Worm (Caenorhabditis elegans) whole organism, late embryonic: ENCODE measurements around the gene K03D3.5.
A peak's percentile ranks its signal among the peaks of the same experiment; 100 is the strongest.

ENCODE experiments used
- C38D4.7 ChIP-seq: fragments of 200-800 bp; sonication (Bioruptor generic); optimal IDR thresholded peaks from 2 replicates; lab custom pipeline; 2018; ENCODE audit warnings: mild to moderate bottlenecking, missing genetic modification characterization, moderate library complexity, missing compliant biosample characterization
- K09A11.1 ChIP-seq: sonication (generic microtip); optimal IDR thresholded peaks from 2 replicates; lab custom pipeline; 2017; ENCODE audit warnings: antibody characterized with exemption, mild to moderate bottlenecking, missing genetic modification characterization, missing compliant biosample characterization; ENCODE audit not compliant: insufficient read depth
- Y22D7AL.16 ChIP-seq: sonication (generic microtip); optimal IDR thresholded peaks from 2 replicates; lab custom pipeline; 2016; ENCODE audit warnings: missing genetic modification characterization, missing compliant biosample characterization
- ahr-1 ChIP-seq: sonication (generic microtip); optimal IDR thresholded peaks from 2 replicates; lab custom pipeline; 2016; ENCODE audit warnings: missing genetic modification characterization, missing compliant biosample characterization
- ceh-14 ChIP-seq: sonication (generic microtip); optimal IDR thresholded peaks from 2 replicates; lab custom pipeline; 2016; ENCODE audit warnings: missing genotype, missing genetic modification characterization, missing compliant biosample characterization
- ceh-18 ChIP-seq: sonication (generic microtip); optimal IDR thresholded peaks from 2 replicates; lab custom pipeline; 2016; ENCODE audit warnings: missing genetic modification characterization, missing compliant biosample characterization
- ceh-19 ChIP-seq: fragments of 200-800 bp; sonication (Bioruptor generic); optimal IDR thresholded peaks from 2 replicates; lab custom pipeline; 2018; ENCODE audit warnings: mild to moderate bottlenecking, missing genetic modification characterization, missing compliant biosample characterization
- ceh-2 ChIP-seq: sonication (generic microtip); optimal IDR thresholded peaks from 2 replicates; lab custom pipeline; 2016; ENCODE audit warnings: missing genotype, missing genetic modification characterization, missing compliant biosample characterization
- ceh-24 ChIP-seq: sonication (generic microtip); optimal IDR thresholded peaks from 2 replicates; lab custom pipeline; 2016; ENCODE audit warnings: mild to moderate bottlenecking, missing genetic modification characterization, missing compliant biosample characterization
- ceh-31 ChIP-seq: sonication (generic microtip); optimal IDR thresholded peaks from 2 replicates; lab custom pipeline; 2016; ENCODE audit warnings: missing genetic modification characterization, missing compliant biosample characterization
- ceh-34 ChIP-seq: sonication (generic microtip); optimal IDR thresholded peaks from 2 replicates; lab custom pipeline; 2016; ENCODE audit warnings: mild to moderate bottlenecking, missing genetic modification characterization, missing compliant biosample characterization
- ceh-6 ChIP-seq: fragments of 200-800 bp; sonication (Bioruptor generic); optimal IDR thresholded peaks from 2 replicates; lab custom pipeline; 2018; ENCODE audit warnings: mild to moderate bottlenecking, missing genetic modification characterization, missing compliant biosample characterization
- ceh-9 ChIP-seq: sonication (generic microtip); optimal IDR thresholded peaks from 2 replicates; lab custom pipeline; 2016; ENCODE audit warnings: mild to moderate bottlenecking, missing genetic modification characterization, inconsistent platforms, missing compliant biosample characterization
- dmd-4 ChIP-seq: sonication (generic microtip); optimal IDR thresholded peaks from 2 replicates; lab custom pipeline; 2016; ENCODE audit warnings: borderline replicate concordance, missing genetic modification characterization, missing compliant biosample characterization
- dve-1 ChIP-seq: sonication (generic microtip); optimal IDR thresholded peaks from 2 replicates; lab custom pipeline; 2017; ENCODE audit warnings: antibody characterized with exemption, mild to moderate bottlenecking, missing genetic modification characterization, missing compliant biosample characterization
- elt-2 ChIP-seq: sonication (generic microtip); optimal IDR thresholded peaks from 2 replicates; lab custom pipeline; 2016; ENCODE audit warnings: missing genetic modification reagents, missing genetic modification characterization, missing compliant biosample characterization
- elt-4 ChIP-seq: sonication (generic microtip); optimal IDR thresholded peaks from 2 replicates; lab custom pipeline; 2016; ENCODE audit warnings: missing genetic modification characterization, missing compliant biosample characterization
- ets-4 ChIP-seq: sonication (generic microtip); optimal IDR thresholded peaks from 2 replicates; lab custom pipeline; 2016; ENCODE audit warnings: missing genetic modification characterization, missing compliant biosample characterization
- fax-1 ChIP-seq: sonication (generic microtip); optimal IDR thresholded peaks from 2 replicates; lab custom pipeline; 2016; ENCODE audit warnings: missing genotype, missing genetic modification characterization, missing compliant biosample characterization
- fkh-10 ChIP-seq: fragments of 150-350 bp; optimal IDR thresholded peaks from 2 replicates; lab custom pipeline; 2014; ENCODE audit warnings: missing biosample characterization, missing genetic modification reagents, missing genetic modification characterization
- hlh-15 ChIP-seq: sonication (generic microtip); optimal IDR thresholded peaks from 2 replicates; lab custom pipeline; 2016; ENCODE audit warnings: missing genetic modification characterization, missing compliant biosample characterization
- hlh-30 ChIP-seq: sonication (generic microtip); optimal IDR thresholded peaks from 2 replicates; lab custom pipeline; 2017; ENCODE audit warnings: antibody characterized with exemption, missing genetic modification characterization, missing compliant biosample characterization; ENCODE audit not compliant: insufficient read depth
- hlh-8 ChIP-seq: sonication (generic microtip); optimal IDR thresholded peaks from 2 replicates; lab custom pipeline; 2016; ENCODE audit warnings: missing genotype, missing genetic modification characterization, missing compliant biosample characterization
- lim-6 ChIP-seq: sonication (generic microtip); optimal IDR thresholded peaks from 2 replicates; lab custom pipeline; 2016; ENCODE audit warnings: missing genetic modification characterization, missing compliant biosample characterization
- madf-2 ChIP-seq: sonication (generic microtip); optimal IDR thresholded peaks from 2 replicates; lab custom pipeline; 2017; ENCODE audit warnings: missing genetic modification characterization, missing compliant biosample characterization
- mec-3 ChIP-seq: sonication (generic microtip); optimal IDR thresholded peaks from 2 replicates; lab custom pipeline; 2016; ENCODE audit warnings: borderline replicate concordance, missing genetic modification characterization, missing compliant biosample characterization
- nfya-1 ChIP-seq: sonication (generic microtip); optimal IDR thresholded peaks from 2 replicates; lab custom pipeline; 2017; ENCODE audit warnings: missing genetic modification characterization, mild to moderate bottlenecking, missing compliant biosample characterization, antibody characterized with exemption, moderate library complexity
- npax-4 ChIP-seq: sonication (generic microtip); optimal IDR thresholded peaks from 2 replicates; lab custom pipeline; 2016; ENCODE audit warnings: missing genetic modification characterization, missing compliant biosample characterization
- pax-1 ChIP-seq: fragments of 150-350 bp; optimal IDR thresholded peaks from 2 replicates; lab custom pipeline; 2014; ENCODE audit warnings: missing biosample characterization, missing genetic modification characterization
- pha-2 ChIP-seq: sonication (generic microtip); optimal IDR thresholded peaks from 2 replicates; lab custom pipeline; 2017; ENCODE audit warnings: mild to moderate bottlenecking, missing genetic modification characterization, missing compliant biosample characterization
- pqm-1 ChIP-seq: sonication (generic microtip); optimal IDR thresholded peaks from 2 replicates; lab custom pipeline; 2016; ENCODE audit warnings: missing genetic modification characterization, missing compliant biosample characterization
- ref-2 ChIP-seq: sonication (generic microtip); optimal IDR thresholded peaks from 2 replicates; lab custom pipeline; 2016; ENCODE audit warnings: missing genetic modification characterization, missing compliant biosample characterization
- rnt-1 ChIP-seq: sonication (generic microtip); optimal IDR thresholded peaks from 2 replicates; lab custom pipeline; 2016; ENCODE audit warnings: missing genetic modification characterization, missing compliant biosample characterization
- sdc-2 ChIP-seq: sonication (generic microtip); optimal IDR thresholded peaks from 2 replicates; lab custom pipeline; 2016; ENCODE audit warnings: missing genotype, missing genetic modification characterization, missing compliant biosample characterization
- syd-9 ChIP-seq: sonication (generic microtip); optimal IDR thresholded peaks from 2 replicates; lab custom pipeline; 2016; ENCODE audit warnings: mild to moderate bottlenecking, missing genetic modification characterization, moderate library complexity, missing compliant biosample characterization
- ttx-3 ChIP-seq: sonication (generic microtip); optimal IDR thresholded peaks from 2 replicates; lab custom pipeline; 2016; ENCODE audit warnings: missing genetic modification reagents, missing genetic modification characterization, missing compliant biosample characterization
- unc-3 ChIP-seq, 2 experiments: fragments of 200-800 bp in 1 of 2; sonication (Bioruptor generic) in 1 of 2; sonication (generic microtip) in 1 of 2; conservative IDR thresholded peaks in 1 of 2; optimal IDR thresholded peaks in 1 of 2; 2 replicates each; pipeline versions ENCODE4 v1.3.6 to Lab custom; 2016 to 2022; ENCODE audit warnings: missing compliant biosample characterization in 2 of 2, missing genetic modification characterization in 2 of 2, missing genetic modification reagents in 1 of 2
- unc-42 ChIP-seq: sonication (generic microtip); optimal IDR thresholded peaks from 2 replicates; lab custom pipeline; 2016; ENCODE audit warnings: missing genotype, missing genetic modification characterization, missing compliant biosample characterization
- zip-5 ChIP-seq: sonication (generic microtip); optimal IDR thresholded peaks from 2 replicates; lab custom pipeline; 2016; ENCODE audit warnings: missing genetic modification characterization, missing compliant biosample characterization

The K03D3.5 gene

DNA sequence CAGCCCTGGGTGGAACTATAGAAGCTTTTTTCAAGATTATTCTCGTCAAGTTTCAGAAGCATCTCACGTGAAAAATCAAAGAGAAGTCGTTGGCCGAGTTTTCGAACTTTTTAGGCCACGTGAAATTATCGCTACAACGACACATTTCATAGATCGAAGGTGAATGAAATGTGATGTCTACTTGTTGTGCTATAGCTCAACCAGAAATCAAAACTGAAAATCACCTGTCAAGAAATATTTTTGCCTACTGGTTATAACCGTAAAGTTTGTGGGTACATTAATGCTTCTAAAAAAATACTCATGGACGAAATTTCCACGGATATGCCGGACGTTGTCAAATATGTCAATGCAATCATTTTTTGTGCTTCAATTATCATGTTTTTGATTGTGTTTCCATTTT is 14.7 kb upstream of the K03D3.5 start, which contains the start of gene srz-38:
srz-38 (plus strand) TSS at position 301 of the 400 bp plus-strand sequence.
- TF ChIP-seq ahr-1, result no peak
- no peak for TF ChIP-seq syd-9 (tag; lab: Kevin White, UChicago)
- TF ChIP-seq dve-1 (tag; lab: Kevin White, UChicago), result no peak
- no peak for TF ChIP-seq ceh-6
- no peak for TF ChIP-seq hlh-8 (tag; lab: Kevin White, UChicago)
- no peak for TF ChIP-seq ceh-18 (tag; lab: Kevin White, UChicago)
- TF ChIP-seq zip-5 (tag; lab: Kevin White, UChicago), result no peak
- no peak for TF ChIP-seq Y22D7AL.16
- no peak for TF ChIP-seq ets-4 (tag; lab: Kevin White, UChicago)
- TF ChIP-seq lim-6, result no peak
- TF ChIP-seq ceh-14 (tag; lab: Kevin White, UChicago), result no peak
- no peak for TF ChIP-seq mec-3 (tag; lab: Kevin White, UChicago)

ce11 chrIV:16333121-16333520 is 12.8 kb upstream of the K03D3.5 start:
- TF ChIP-seq nfya-1 (tag; lab: Kevin White, UChicago), result no peak
- peak; percentile 62 for TF ChIP-seq elt-4 (tag; lab: Kevin White, UChicago)
- no peak for TF ChIP-seq lim-6
- TF ChIP-seq ceh-31 (tag; lab: Kevin White, UChicago), result no peak

- TF ChIP-seq ceh-9 (tag; lab: Kevin White, UChicago) (no peak), madf-2 (no peak), elt-2 (no peak), fax-1 (tag; lab: Kevin White, UChicago) (no peak), unc-42 (tag; lab: Kevin White, UChicago) (no peak), dve-1 (tag; lab: Kevin White, UChicago) (no peak), nfya-1 (tag; lab: Kevin White, UChicago) (no peak), pha-2 (tag; lab: Kevin White, UChicago) (no peak), ceh-2 (tag; lab: Kevin White, UChicago) (no peak), ttx-3 (tag; lab: Kevin White, UChicago) (no peak), npax-4 (tag; lab: Kevin White, UChicago) (no peak), rnt-1 (tag; lab: Kevin White, UChicago) (no peak), pqm-1 (tag; lab: Kevin White, UChicago) (no peak), K09A11.1 (tag; lab: Kevin White, UChicago) (no peak), ceh-19 (GFP tag; lab: Kevin White, UChicago) (no peak), hlh-30 (tag; lab: Kevin White, UChicago) (no peak), pax-1 (tag; lab: Kevin White, UChicago) (no peak), fkh-10 (no peak), dmd-4 (no peak), ceh-24 (no peak)
Observed at ce11 chrIV:16332585-16332984, 12.3 kb upstream of the K03D3.5 start, which contains the start of gene srz-71. Gene srz-71, plus strand, starts transcription at chrIV:16332885.

ce11 chrIV:16330508-16330907 is 10.2 kb upstream of the K03D3.5 start:
- TF ChIP-seq sdc-2 (peak; percentile 4), ttx-3 (tag; lab: Kevin White, UChicago) (no peak), ref-2 (peak; percentile 9)

DNA sequence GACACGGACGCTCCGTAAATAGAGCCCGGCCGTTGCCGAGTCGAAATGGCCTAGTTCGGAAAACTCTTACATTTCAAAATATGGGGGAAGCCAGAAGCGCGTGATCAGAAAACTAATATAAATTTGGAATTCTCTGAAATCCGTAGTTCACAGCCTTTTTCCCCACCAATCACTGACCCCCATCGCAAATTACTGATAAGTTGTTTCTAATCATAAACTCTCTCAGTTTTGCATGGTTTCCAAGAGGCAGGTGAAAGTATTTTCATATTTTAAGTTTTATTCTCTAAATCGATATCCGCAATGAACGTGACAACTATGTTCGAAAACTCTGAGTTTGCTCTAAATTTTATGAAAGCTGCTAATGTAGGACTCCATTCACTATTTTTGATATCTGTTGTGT is 8.8 kb upstream of the K03D3.5 start, which contains the start of gene srz-74:
srz-74 (plus strand) TSS at position 301 of the 400 bp plus-strand sequence.
- no peak for TF ChIP-seq unc-3 (GFP tag; conservative IDR thresholded peaks at IDR 0.05; lab: Robert Waterston, UW)
- TF ChIP-seq unc-3 (tag; optimal IDR thresholded peaks at IDR 0.05; lab: Kevin White, UChicago), result no peak
- TF ChIP-seq C38D4.7 (GFP tag; lab: Kevin White, UChicago), result no peak
- TF ChIP-seq hlh-15 (tag; lab: Kevin White, UChicago), result no peak
- no peak for TF ChIP-seq rnt-1 (tag; lab: Kevin White, UChicago)
- no peak for TF ChIP-seq pax-1 (tag; lab: Kevin White, UChicago)
- no peak for TF ChIP-seq Y22D7AL.16
- no peak for TF ChIP-seq ceh-34
- TF ChIP-seq K09A11.1 (tag; lab: Kevin White, UChicago), result no peak
